Fruit fly (Drosophila melanogaster) Kc167 (cell line): ENCODE results near the gene CG11885.

ENCODE experiments used
- Sin3A ChIP-seq: fragments of >200 bp; optimal IDR thresholded peaks from 2 replicates; lab custom pipeline; 2018; ENCODE audit warnings: missing external identifiers
- h ChIP-seq: fragments of >200 bp; optimal IDR thresholded peaks from 3 replicates; lab custom pipeline; 2018; ENCODE audit warnings: missing external identifiers
- insv ChIP-seq: fragments of >200 bp; optimal IDR thresholded peaks from 3 replicates; lab custom pipeline; 2018; ENCODE audit warnings: missing external identifiers
- ttk ChIP-seq: sonication (Bioruptor generic); optimal IDR thresholded peaks from 2 replicates; lab custom pipeline; 2017; ENCODE audit warnings: missing external identifiers

dm6 chr2L:467683-468082, 46.4 kb upstream of the CG11885 start:
- TF ChIP-seq h (lab: Kevin White, UChicago) (no peak), ttk (lab: Kevin White, UChicago) (no peak), insv (lab: Kevin White, UChicago) (no peak), Sin3A (lab: Kevin White, UChicago) (no peak)
